Fruit fly (Drosophila melanogaster) ovary, adult (tissue): ENCODE results near the gene Alg9.

Experiments used
- CG17801 ChIP-seq: fragments of 200-800 bp; optimal IDR thresholded peaks from 2 replicates; lab custom pipeline; 2019; ENCODE audit warnings: missing biosample characterization, mild to moderate bottlenecking, missing genetic modification characterization, moderate library complexity; ENCODE audit not compliant: partially characterized antibody

Gene Alg9

DNA sequence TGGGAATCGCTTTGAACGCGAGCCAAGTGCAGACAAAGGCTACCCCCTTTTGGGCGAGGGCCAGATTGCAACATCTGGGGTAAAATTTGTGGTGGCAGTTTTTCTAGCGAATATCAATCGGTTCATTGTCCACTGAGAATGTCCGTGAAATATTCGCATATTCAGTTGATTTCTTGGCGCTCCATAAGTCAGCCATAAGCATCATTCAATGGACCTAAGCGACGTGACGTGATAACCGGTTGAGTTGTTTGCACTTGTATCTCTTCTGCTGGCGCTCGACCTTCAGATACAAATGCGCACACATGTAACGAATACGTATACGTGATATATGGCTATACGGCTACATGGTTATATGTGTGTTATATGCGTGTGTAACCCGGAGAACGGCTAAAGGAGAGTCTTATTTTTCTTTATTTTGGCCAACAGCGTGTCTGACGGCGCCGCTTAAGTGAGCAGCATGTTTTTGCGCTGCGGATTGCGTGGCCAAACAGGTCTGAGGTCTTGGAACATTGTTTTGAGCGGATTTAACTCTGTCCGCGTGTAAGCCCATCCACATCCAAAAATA, 15.9 kb upstream of the Alg9 start:
- no peak for TF ChIP-seq CG17801

dm6 chr3R:25207405-25208003, 13.9 kb upstream of the Alg9 start:
- TF ChIP-seq CG17801 = no peak

- no peak for TF ChIP-seq CG17801
Measured at dm6 chr3R:25208042-25208766, 13.2 kb upstream of the Alg9 start, which contains the start of gene Cad96Ca. TSS of gene Cad96Ca (minus strand) at chr3R:25208283.

DNA sequence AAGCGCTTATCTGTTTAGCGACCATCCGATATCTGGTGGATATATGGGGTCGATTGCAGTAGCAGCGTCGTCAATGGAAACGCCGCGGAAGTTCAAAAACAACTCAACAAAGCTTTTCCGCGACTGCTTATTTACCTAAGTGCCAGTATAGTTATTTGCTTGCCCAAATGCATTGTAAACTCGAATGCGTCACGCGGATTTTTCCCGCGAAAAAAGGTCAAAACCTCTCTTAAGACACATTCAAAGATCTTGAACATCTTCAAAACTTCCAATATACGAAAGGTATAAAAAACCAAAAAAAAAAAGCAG, 12.7 kb upstream of the Alg9 start:
- no peak for TF ChIP-seq CG17801

dm6 chr3R:25209207-25209606, 12.2 kb upstream of the Alg9 start:
- no peak for TF ChIP-seq CG17801

DNA sequence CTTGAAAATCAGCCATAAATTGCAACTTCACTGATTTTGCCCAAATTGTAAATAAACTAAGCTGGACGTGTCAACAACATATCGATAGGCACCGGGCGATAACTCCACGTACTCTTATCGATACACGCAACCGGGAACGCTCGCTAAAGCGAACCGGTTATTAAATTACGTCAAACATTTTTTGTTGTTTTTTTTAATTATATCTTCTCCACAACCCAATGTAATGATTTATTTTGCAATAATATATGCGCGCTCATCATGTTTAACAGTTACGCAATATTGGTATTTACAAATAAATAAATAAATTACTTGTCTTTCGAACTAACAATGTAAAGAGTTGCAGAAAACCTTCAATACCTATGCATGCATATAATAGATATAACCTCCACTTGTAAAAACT, 6.3 kb upstream of the Alg9 start, which contains the start of gene Saysd1:
Gene Saysd1, minus strand, starts transcription at position 66 of the 400 bp plus-strand sequence.
- TF ChIP-seq CG17801 = peak; percentile 41

DNA sequence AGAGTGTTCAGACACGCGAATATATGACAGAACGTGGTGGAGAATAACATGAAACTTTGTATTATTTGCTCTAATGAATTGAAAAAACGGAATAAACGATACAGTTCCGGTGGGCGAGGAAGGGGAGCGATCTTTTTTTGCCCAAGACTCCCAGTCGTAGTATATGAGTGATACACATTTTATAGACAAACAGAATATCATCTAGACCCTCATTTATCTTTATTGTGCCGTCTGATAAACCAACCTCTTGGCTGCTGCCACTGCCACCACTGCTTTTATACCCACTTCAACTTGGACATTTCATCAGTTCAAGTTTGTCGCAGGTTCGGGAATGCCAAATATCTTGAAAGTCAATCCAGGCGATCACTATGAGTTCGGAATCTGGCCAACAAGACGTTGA, 5.4 kb upstream of the Alg9 start, which contains the start of gene CG31106:
Gene CG31106, plus strand, starts transcription at position 301 of the 400 bp plus-strand sequence.
- TF ChIP-seq CG17801 = no peak

DNA sequence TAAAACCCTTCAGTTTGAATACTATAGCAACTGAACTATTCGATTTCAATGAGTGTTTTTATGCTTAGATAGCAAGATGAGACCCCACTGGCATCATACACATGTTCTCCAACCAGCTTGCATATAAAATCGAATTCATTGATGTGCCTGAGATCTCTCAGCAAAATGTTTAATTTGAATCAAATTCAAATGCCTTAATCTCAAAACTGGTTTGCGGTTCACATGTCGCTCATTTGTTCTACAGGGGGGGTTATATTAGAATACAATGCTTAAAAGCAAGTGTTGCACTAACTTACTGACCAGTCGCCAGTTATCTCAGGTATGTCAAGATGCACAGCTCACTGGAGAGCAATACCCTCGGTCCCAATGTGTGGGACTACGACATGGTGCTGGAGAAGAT, 2.4 kb upstream of the Alg9 start, which contains the start of gene CG31103:
Gene CG31103, plus strand, starts transcription at position 301 of the 400 bp plus-strand sequence.
- no peak for TF ChIP-seq CG17801

DNA sequence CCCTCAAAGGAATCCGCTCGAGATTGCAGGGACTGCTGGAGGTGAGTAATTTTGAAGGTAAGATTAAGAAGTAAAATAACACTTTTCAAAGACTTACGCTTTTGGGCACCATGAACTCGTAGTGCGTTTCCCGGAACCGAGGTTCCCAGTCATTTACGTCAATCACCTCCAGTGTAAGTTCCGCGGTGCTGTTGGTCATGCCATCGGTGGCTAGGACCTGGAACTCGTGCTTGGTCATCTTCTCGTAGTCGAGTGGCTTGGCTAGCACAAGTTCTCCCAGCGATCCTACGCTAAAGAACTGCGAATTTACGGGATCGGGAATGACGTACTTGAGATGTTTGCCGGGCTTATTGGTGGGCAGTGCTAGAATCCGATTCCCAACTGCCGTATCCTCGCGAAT, 4.1 kb downstream of the Alg9 start:
- no peak for TF ChIP-seq CG17801

DNA sequence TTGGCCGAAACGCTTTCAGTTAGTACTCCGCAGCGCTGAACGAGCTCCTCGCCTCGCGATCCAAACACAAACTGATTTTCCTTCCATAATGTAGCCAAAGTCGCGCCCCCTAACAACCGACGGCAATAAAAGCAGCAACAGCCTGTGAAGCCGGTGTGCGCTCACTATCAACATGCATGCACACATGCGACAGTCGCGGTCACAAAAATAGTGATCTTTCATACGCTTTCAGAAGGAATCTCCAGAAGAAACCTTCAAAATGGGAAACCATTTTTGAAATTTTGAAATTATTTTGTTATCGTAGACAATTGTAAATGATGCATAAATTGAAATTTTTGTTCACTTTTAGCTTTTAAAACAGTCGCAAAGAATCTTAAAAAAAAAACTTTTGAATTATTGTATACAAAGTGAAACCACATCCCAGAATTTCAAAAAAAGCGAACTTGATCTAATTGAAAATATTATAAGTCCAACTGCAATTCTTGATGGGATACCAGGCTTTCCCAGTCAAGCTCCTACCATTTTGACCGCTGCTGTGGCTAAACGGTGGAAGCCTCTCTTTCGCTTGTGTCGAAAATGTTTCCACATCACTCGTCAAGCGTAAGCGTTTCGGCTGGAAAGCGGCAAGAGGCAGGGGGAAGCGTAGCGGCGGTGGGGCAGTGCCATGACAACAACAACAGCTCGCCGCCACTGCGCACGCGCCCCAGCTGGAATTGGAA, 11.0 kb downstream of the Alg9 start, which contains the start of gene Cad96Cb:
Gene Cad96Cb, minus strand, starts transcription at position 51 of the 719 bp plus-strand sequence.
- TF ChIP-seq CG17801 = peak; percentile 6

- peak; percentile 29 for TF ChIP-seq CG17801
Measured at dm6 chr3R:25235362-25235761, 14.0 kb downstream of the Alg9 start, which contains the start of gene Sil1. TSS of gene Sil1 (minus strand) at chr3R:25235529.

DNA sequence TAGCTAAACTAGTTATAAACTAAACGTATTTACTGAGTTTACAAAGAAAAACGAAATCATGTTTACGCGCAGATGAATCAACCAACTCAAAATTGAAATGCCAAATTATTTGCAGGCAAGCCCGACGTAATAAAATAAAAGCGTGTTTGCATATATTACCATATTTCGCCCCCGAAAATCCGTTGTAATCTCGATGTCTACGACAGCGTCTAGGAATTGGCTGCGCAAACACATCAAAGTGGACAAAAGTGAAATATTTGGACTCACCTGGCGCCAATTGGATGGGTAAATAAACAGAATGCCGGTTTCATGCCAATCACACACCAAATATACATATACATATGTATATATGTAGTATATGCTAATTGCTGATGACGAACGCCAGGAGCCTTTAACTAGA, 14.7 kb downstream of the Alg9 start:
- no peak for TF ChIP-seq CG17801

dm6 chr3R:25237314-25237713, 15.9 kb downstream of the Alg9 start, which contains the start of gene Jhbp7:
TSS of gene Jhbp7 (plus strand) at chr3R:25237614.
- no peak for TF ChIP-seq CG17801

DNA sequence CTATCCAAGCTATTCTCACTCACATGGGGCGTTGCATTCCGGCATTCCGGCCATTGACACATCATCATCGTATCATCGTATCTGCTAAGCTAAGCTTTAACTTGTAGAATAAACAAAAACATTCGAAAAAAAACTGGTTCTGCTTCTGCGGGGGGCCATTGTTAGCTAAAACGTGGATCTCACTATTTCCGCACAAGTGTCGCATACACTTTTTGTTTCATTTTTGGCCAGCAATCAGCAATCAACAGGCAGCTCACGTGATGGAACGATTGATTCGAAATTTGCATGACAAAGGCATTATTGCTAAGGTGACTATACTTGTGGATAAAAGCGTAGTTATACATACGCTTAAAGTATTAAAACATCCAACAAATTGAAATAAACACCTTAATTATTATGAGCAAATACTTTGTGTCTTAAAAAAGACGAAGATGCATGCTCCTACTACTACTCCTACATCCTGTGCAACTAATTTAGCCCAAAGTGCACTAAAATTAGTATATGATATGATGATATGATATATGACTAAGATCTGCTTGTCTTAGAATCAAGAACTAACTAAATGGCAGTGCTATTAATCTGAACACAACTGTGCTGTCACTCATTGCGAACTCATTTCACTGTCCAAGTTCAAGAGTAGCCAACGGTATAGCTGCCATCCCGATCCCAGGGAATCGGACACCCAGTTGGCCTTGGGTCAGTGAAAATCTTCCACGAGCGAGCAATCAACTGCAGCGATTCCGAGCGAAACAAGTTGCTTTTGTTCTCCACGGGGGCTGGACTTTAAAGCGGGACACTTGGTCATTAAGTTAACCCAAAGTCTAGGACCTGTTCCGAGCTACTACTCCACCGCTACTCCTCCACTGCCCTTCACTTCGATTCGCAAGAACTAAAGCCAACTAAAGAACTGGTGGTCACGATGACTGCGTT, 17.6 kb downstream of the Alg9 start:
- no peak for TF ChIP-seq CG17801

DNA sequence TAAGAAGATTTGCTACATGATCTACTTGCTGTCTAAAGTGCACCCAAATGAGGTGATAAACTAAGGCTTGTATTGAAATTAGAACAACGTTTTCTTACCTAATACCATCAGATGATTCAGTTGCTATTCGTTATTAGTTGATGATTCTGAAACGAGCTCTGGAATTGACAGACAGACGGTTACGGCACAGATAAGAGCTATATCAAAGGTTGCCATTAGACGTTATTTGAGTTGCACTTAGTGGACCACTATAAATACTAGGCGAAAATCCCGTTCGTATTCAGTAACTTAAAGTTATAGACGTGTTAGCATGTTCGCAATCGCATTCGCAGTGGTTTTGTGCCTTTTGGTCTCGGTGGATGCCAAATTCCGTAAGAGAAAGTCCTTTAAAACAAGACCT, 18.5 kb downstream of the Alg9 start, which contains the start of gene to:
Gene to, plus strand, starts transcription at position 301 of the 400 bp plus-strand sequence.
- no peak for TF ChIP-seq CG17801
